Fruit fly (Drosophila melanogaster) whole organism, embryonic: ENCODE measurements around the gene UGP.

Experiments used
- ATbp ChIP-seq: fragments of 200-800 bp; sonication (Bioruptor generic); optimal IDR thresholded peaks from 2 replicates; lab custom pipeline; 2017; ENCODE audit warnings: missing biosample characterization, mild to moderate bottlenecking, missing genetic modification characterization, missing genetic modification reagents
- Ada2b ChIP-seq: fragments of 200-800 bp; sonication (Bioruptor generic); IDR thresholded peaks from 2 replicates; pipeline ENCODE4 v1.3.6; 2022; ENCODE audit warnings: missing biosample characterization, missing genetic modification characterization
- CG10462 ChIP-seq: fragments of 200-800 bp; sonication (Bioruptor generic); optimal IDR thresholded peaks from 2 replicates; lab custom pipeline; 2016; ENCODE audit warnings: missing biosample characterization, missing genetic modification characterization
- CG12155 ChIP-seq: fragments of 200-800 bp; sonication (Bioruptor generic); optimal IDR thresholded peaks from 3 replicates; lab custom pipeline; 2016; ENCODE audit warnings: missing biosample characterization, missing genetic modification characterization
- CG13894 ChIP-seq: fragments of 200-800 bp; sonication (Bioruptor generic); optimal IDR thresholded peaks from 3 replicates; lab custom pipeline; 2018; ENCODE audit warnings: missing biosample characterization, mild to moderate bottlenecking, missing genetic modification characterization, moderate library complexity
- CG14965 ChIP-seq: fragments of 200-800 bp; sonication (Bioruptor generic); optimal IDR thresholded peaks from 2 replicates; lab custom pipeline; 2016; ENCODE audit warnings: missing biosample characterization, missing genetic modification characterization, borderline replicate concordance
- CG15011 ChIP-seq: fragments of 200-800 bp; sonication (Bioruptor generic); optimal IDR thresholded peaks from 3 replicates; lab custom pipeline; 2018; ENCODE audit warnings: missing biosample characterization, mild to moderate bottlenecking, missing genetic modification characterization
- CG15601 ChIP-seq: fragments of 200-800 bp; sonication (Bioruptor generic); optimal IDR thresholded peaks from 3 replicates; lab custom pipeline; 2019; ENCODE audit warnings: missing biosample characterization, mild to moderate bottlenecking, missing genetic modification characterization, moderate library complexity
- CG16815 ChIP-seq: fragments of 200-800 bp; sonication (Bioruptor generic); optimal IDR thresholded peaks from 3 replicates; lab custom pipeline; 2017; ENCODE audit warnings: missing biosample characterization, mild to moderate bottlenecking, missing genetic modification characterization
- CG17385 ChIP-seq: fragments of 200-800 bp; sonication (Bioruptor generic); optimal IDR thresholded peaks from 3 replicates; lab custom pipeline; 2018; ENCODE audit warnings: missing biosample characterization, mild to moderate bottlenecking, missing genetic modification characterization
- CG17829 ChIP-seq: fragments of 200-800 bp; optimal IDR thresholded peaks from 2 replicates; lab custom pipeline; 2019; ENCODE audit warnings: missing biosample characterization, mild to moderate bottlenecking, missing genetic modification characterization, moderate library complexity
- CG31441 ChIP-seq: fragments of 200-800 bp; sonication (Bioruptor generic); IDR thresholded peaks from 2 replicates; pipeline ENCODE4 v1.3.6; 2022; ENCODE audit warnings: missing biosample characterization, missing genetic modification characterization
- CG43689 ChIP-seq: fragments of 200-800 bp; sonication (Bioruptor generic); IDR thresholded peaks from 2 replicates; pipeline ENCODE4 v1.3.6; 2022; ENCODE audit warnings: missing biosample characterization, missing genetic modification characterization
- CG6765 ChIP-seq: fragments of 200-800 bp; sonication (Bioruptor generic); optimal IDR thresholded peaks from 3 replicates; lab custom pipeline; 2017; ENCODE audit warnings: missing biosample characterization, mild to moderate bottlenecking, missing genetic modification characterization
- CG8478 ChIP-seq: fragments of >200 bp; optimal IDR thresholded peaks from 2 replicates; lab custom pipeline; 2018
- CG8924 ChIP-seq: fragments of 200-800 bp; optimal IDR thresholded peaks from 3 replicates; lab custom pipeline; 2019; ENCODE audit warnings: missing biosample characterization, mild to moderate bottlenecking, missing genetic modification characterization, moderate library complexity
- CG8944 ChIP-seq: fragments of 200-800 bp; sonication (Bioruptor generic); optimal IDR thresholded peaks from 3 replicates; lab custom pipeline; 2016; ENCODE audit warnings: missing biosample characterization, missing genetic modification characterization
- CG9437 ChIP-seq: fragments of 200-800 bp; sonication (Bioruptor generic); optimal IDR thresholded peaks from 2 replicates; lab custom pipeline; 2018; ENCODE audit warnings: missing biosample characterization, mild to moderate bottlenecking, missing genetic modification characterization
- CHES-1-like ChIP-seq: fragments of 200-800 bp; sonication (Bioruptor generic); optimal IDR thresholded peaks from 2 replicates; lab custom pipeline; 2016; ENCODE audit warnings: missing biosample characterization, missing genetic modification characterization
- Dfd ChIP-seq, 2 experiments: fragments of >200 bp; optimal IDR thresholded peaks; 2 replicates each; lab custom pipeline; 2017; ENCODE audit warnings: missing biosample characterization in 2 of 2, missing genetic modification characterization in 2 of 2
- Ets65A ChIP-seq: fragments of 200-800 bp; sonication (Bioruptor generic); peaks from one replicate; lab custom pipeline; 2016; ENCODE audit warnings: missing biosample characterization, missing genetic modification characterization
- Fer1 ChIP-seq: fragments of 200-800 bp; sonication (Bioruptor generic); optimal IDR thresholded peaks from 2 replicates; lab custom pipeline; 2017; ENCODE audit warnings: missing biosample characterization, mild to moderate bottlenecking, missing genetic modification characterization
- HLH3B ChIP-seq: fragments of 200-800 bp; sonication (Bioruptor generic); IDR thresholded peaks from 2 replicates; pipeline ENCODE4 v1.3.6; 2022; ENCODE audit warnings: missing biosample characterization, missing genetic modification characterization
- HLH54F ChIP-seq: fragments of 200-800 bp; sonication (Bioruptor generic); optimal IDR thresholded peaks from 3 replicates; lab custom pipeline; 2016; ENCODE audit warnings: missing biosample characterization, missing genetic modification characterization
- HmgZ ChIP-seq: fragments of 200-800 bp; sonication (Bioruptor generic); optimal IDR thresholded peaks from 2 replicates; lab custom pipeline; 2018; ENCODE audit warnings: missing biosample characterization, mild to moderate bottlenecking, missing genetic modification characterization
- Hr51 ChIP-seq, 2 experiments: fragments of 200-800 bp; sonication (Bioruptor generic); optimal IDR thresholded peaks; 2 replicates in 1 of 2; 3 replicates in 1 of 2; lab custom pipeline; 2016 to 2018; ENCODE audit warnings: missing biosample characterization in 2 of 2, missing genetic modification characterization in 2 of 2, mild to moderate bottlenecking in 1 of 2, moderate library complexity in 1 of 2
- MBD-R2 ChIP-seq: fragments of 200-800 bp; sonication (Bioruptor generic); IDR thresholded peaks from 2 replicates; pipeline ENCODE4 v1.3.6; 2022; ENCODE audit warnings: missing biosample characterization, missing genetic modification characterization
- MESR4 ChIP-seq: fragments of 200-800 bp; sonication (Bioruptor generic); optimal IDR thresholded peaks from 2 replicates; lab custom pipeline; 2018; ENCODE audit warnings: missing biosample characterization, mild to moderate bottlenecking, missing genetic modification characterization, moderate library complexity
- Mes4 ChIP-seq: fragments of 200-800 bp; sonication (Bioruptor generic); optimal IDR thresholded peaks from 2 replicates; lab custom pipeline; 2016; ENCODE audit warnings: missing biosample characterization, missing genetic modification characterization
- Myb ChIP-seq: fragments of 200-800 bp; sonication (Bioruptor generic); optimal IDR thresholded peaks from 2 replicates; lab custom pipeline; 2016; ENCODE audit warnings: missing biosample characterization, missing genetic modification characterization
- NfI ChIP-seq: fragments of 200-800 bp; sonication (Bioruptor generic); optimal IDR thresholded peaks from 3 replicates; lab custom pipeline; 2018; ENCODE audit warnings: missing biosample characterization, mild to moderate bottlenecking, missing genetic modification characterization, moderate library complexity
- Pdp1 ChIP-seq, 2 experiments: fragments of 200-800 bp; sonication (Bioruptor generic); optimal IDR thresholded peaks; 3 replicates each; lab custom pipeline; 2016; ENCODE audit warnings: missing biosample characterization in 2 of 2, missing genetic modification characterization in 2 of 2, mild to moderate bottlenecking in 1 of 2, moderate library complexity in 1 of 2
- Spps ChIP-seq: fragments of 200-800 bp; sonication (Bioruptor generic); optimal IDR thresholded peaks from 2 replicates; lab custom pipeline; 2018; ENCODE audit warnings: missing biosample characterization, mild to moderate bottlenecking, missing genetic modification characterization
- Xbp1 ChIP-seq: fragments of 200-800 bp; sonication (Bioruptor generic); optimal IDR thresholded peaks from 3 replicates; lab custom pipeline; 2016; ENCODE audit warnings: missing biosample characterization, mild to moderate bottlenecking, missing genetic modification characterization
- az2 ChIP-seq: fragments of 200-800 bp; sonication (Bioruptor generic); optimal IDR thresholded peaks from 3 replicates; lab custom pipeline; 2016; ENCODE audit warnings: missing biosample characterization, missing genetic modification characterization
- corto ChIP-seq: fragments of 200-800 bp; sonication (Bioruptor generic); optimal IDR thresholded peaks from 2 replicates; lab custom pipeline; 2016; ENCODE audit warnings: missing biosample characterization, mild to moderate bottlenecking, missing genetic modification characterization, moderate library complexity
- danr ChIP-seq: fragments of 200-800 bp; sonication (Bioruptor generic); IDR thresholded peaks from 2 replicates; pipeline ENCODE4 v1.3.6; 2022; ENCODE audit warnings: missing biosample characterization, missing genetic modification characterization
- dati ChIP-seq: fragments of 200-800 bp; sonication (Bioruptor generic); IDR thresholded peaks from 2 replicates; pipeline ENCODE4 v1.3.6; 2022; ENCODE audit warnings: missing biosample characterization, missing genetic modification characterization
- eve ChIP-seq, 2 experiments: fragments of >200 bp; optimal IDR thresholded peaks; 2 replicates each; lab custom pipeline; 2017; ENCODE audit warnings: missing biosample characterization in 2 of 2, missing genetic modification characterization in 2 of 2
- her ChIP-seq: fragments of 200-800 bp; sonication (Bioruptor generic); optimal IDR thresholded peaks from 2 replicates; lab custom pipeline; 2016; ENCODE audit warnings: missing biosample characterization, missing genetic modification characterization
- hkb ChIP-seq, 2 experiments: fragments of 200-800 bp in 1 of 2; fragments of >200 bp in 1 of 2; sonication (Bioruptor generic) in 1 of 2; IDR thresholded peaks in 1 of 2; optimal IDR thresholded peaks in 1 of 2; 2 replicates each; pipeline versions ENCODE4 v1.3.6 to Lab custom; 2017 to 2022; ENCODE audit warnings: missing biosample characterization in 1 of 2, missing genetic modification characterization in 1 of 2
- hth ChIP-seq: fragments of >200 bp; optimal IDR thresholded peaks from 2 replicates; lab custom pipeline; 2017; ENCODE audit warnings: inconsistent platforms
- insv ChIP-seq, 2 experiments: fragments of 200-800 bp; sonication (Bioruptor generic); optimal IDR thresholded peaks; 3 replicates each; lab custom pipeline; 2016 to 2018; ENCODE audit warnings: missing biosample characterization in 2 of 2, missing genetic modification characterization in 2 of 2
- ken ChIP-seq: fragments of 200-800 bp; sonication (Bioruptor generic); IDR thresholded peaks from 3 replicates; pipeline ENCODE4 v1.3.6; 2022; ENCODE audit warnings: missing biosample characterization, missing genetic modification characterization
- lbe ChIP-seq: fragments of 200-800 bp; sonication (Bioruptor generic); optimal IDR thresholded peaks from 2 replicates; lab custom pipeline; 2016; ENCODE audit warnings: missing biosample characterization, mild to moderate bottlenecking, missing genetic modification characterization
- prd ChIP-seq, 3 experiments: fragments of >200 bp in 2 of 3; fragments of 200-800 bp in 1 of 3; sonication (Bioruptor generic) in 1 of 3; optimal IDR thresholded peaks in 2 of 3; IDR thresholded peaks in 1 of 3; 2 replicates in 2 of 3; 3 replicates in 1 of 3; pipeline versions ENCODE4 v1.3.6 to Lab custom; 2017 to 2022; ENCODE audit warnings: missing biosample characterization in 1 of 3, missing genetic modification characterization in 1 of 3
- sens-2 ChIP-seq: fragments of 200-800 bp; sonication (Bioruptor generic); IDR thresholded peaks from 2 replicates; pipeline ENCODE4 v1.3.6; 2022; ENCODE audit warnings: missing biosample characterization, missing genetic modification characterization
- slbo ChIP-seq: fragments of 200-800 bp; sonication (Bioruptor generic); IDR thresholded peaks from 2 replicates; pipeline ENCODE4 v1.3.6; 2022; ENCODE audit warnings: missing biosample characterization, missing genetic modification characterization
- sqz ChIP-seq: fragments of 200-800 bp; sonication (Bioruptor generic); optimal IDR thresholded peaks from 3 replicates; lab custom pipeline; 2018; ENCODE audit warnings: missing biosample characterization, mild to moderate bottlenecking, missing genetic modification characterization
- trh ChIP-seq: fragments of 200-800 bp; sonication (Bioruptor generic); optimal IDR thresholded peaks from 2 replicates; lab custom pipeline; 2016; ENCODE audit warnings: missing biosample characterization, missing genetic modification characterization
- zf30C ChIP-seq: fragments of 200-800 bp; sonication (Bioruptor generic); optimal IDR thresholded peaks from 3 replicates; lab custom pipeline; 2018; ENCODE audit warnings: missing biosample characterization, mild to moderate bottlenecking, missing genetic modification characterization

The UGP gene

dm6 chr3L:9370907-9371365 lies 12.2 kb upstream of the UGP start, which contains the start of gene Fdx1 (continued):
- no peak for TF ChIP-seq hkb (optimal IDR thresholded peaks at IDR 0.05; lab: Kevin White, UChicago)
- peak; percentile 63; the same call in 1 of the 2 replicates for TF ChIP-seq hkb (GFP tag; IDR thresholded peaks at IDR 0.05; lab: Robert Waterston, UW)
- TF ChIP-seq Ets65A, result no peak
- peak; percentile 52 for TF ChIP-seq CG31441
- no peak for TF ChIP-seq HLH54F (GFP tag; lab: Kevin White, UChicago)
- no peak for TF ChIP-seq CG8478 (lab: Kevin White, UChicago)
- TF ChIP-seq Fer1 (GFP tag; lab: Kevin White, UChicago), result peak; percentile 38
- TF ChIP-seq CG17385, result peak; percentile 28
- TF ChIP-seq CG17829, result peak; percentile 21
- peak; percentile 12 for TF ChIP-seq MESR4 (GFP tag; lab: Kevin White, UChicago)
- TF ChIP-seq eve (GFP tag; optimal IDR thresholded peaks at IDR 0.05; lab: Kevin White, UChicago), result no peak
- TF ChIP-seq CG16815 (GFP tag; lab: Kevin White, UChicago), result no peak
- TF ChIP-seq Spps (tag; lab: Kevin White, UChicago), result peak; percentile 5
- TF ChIP-seq dati (GFP tag; lab: Robert Waterston, UW), result no peak
- no peak for TF ChIP-seq ATbp (GFP tag; lab: Kevin White, UChicago)
- TF ChIP-seq slbo (GFP tag; lab: Robert Waterston, UW), result peak; percentile 74
- no peak for TF ChIP-seq corto (GFP tag; lab: Kevin White, UChicago)
- TF ChIP-seq prd (optimal IDR thresholded peaks at IDR 0.05; lab: Kevin White, UChicago), result no peak
- 0 out of 3 replicates have a peak, but pooled peaks have one; percentile 33 for TF ChIP-seq prd (GFP tag; IDR thresholded peaks at IDR 0.05; lab: Robert Waterston, UW)
- TF ChIP-seq CG12155 (GFP tag; lab: Kevin White, UChicago), result peak; percentile 33
- TF ChIP-seq CG14965, result no peak
- no peak for TF ChIP-seq CG8944 (GFP tag; lab: Kevin White, UChicago)
- no peak for TF ChIP-seq Myb (GFP tag; lab: Kevin White, UChicago)
- peak; percentile 34 for TF ChIP-seq Xbp1
- no peak for TF ChIP-seq insv (GFP tag; optimal IDR thresholded peaks at IDR 0.05; lab: Kevin White, UChicago)
- TF ChIP-seq sens-2, result no peak
- peak; percentile 33 for TF ChIP-seq CG13894
- TF ChIP-seq MBD-R2 (GFP tag; lab: Robert Waterston, UW), result peak; percentile 70
- TF ChIP-seq CG10462 (GFP tag; lab: Kevin White, UChicago), result no peak
- TF ChIP-seq hth (lab: Kevin White, UChicago), result no peak
- no peak for TF ChIP-seq CG43689 (GFP tag; lab: Robert Waterston, UW)
- no peak for TF ChIP-seq danr (GFP tag; lab: Robert Waterston, UW)
- TF ChIP-seq sqz (GFP tag; lab: Kevin White, UChicago), result peak; percentile 80
- no peak for TF ChIP-seq Mes4
- TF ChIP-seq her (GFP tag; lab: Kevin White, UChicago), result no peak
- TF ChIP-seq Hr51 (GFP tag; optimal IDR thresholded peaks at IDR 0.05; lab: Kevin White, UChicago), result peak in 1 of 2 experiments; percentile 51
- peak; percentile 49 for TF ChIP-seq HmgZ
- peak; percentile 54 for TF ChIP-seq CG15601 (tag; lab: Kevin White, UChicago)
- TF ChIP-seq Dfd (GFP tag; optimal IDR thresholded peaks at IDR 0.05; lab: Kevin White, UChicago), result no peak
- no peak for TF ChIP-seq CHES-1-like (GFP tag; lab: Kevin White, UChicago)
- TF ChIP-seq Pdp1 (GFP tag; optimal IDR thresholded peaks at IDR 0.05; lab: Kevin White, UChicago), result peak in 1 of 2 experiments; percentile 59
- peak; percentile 43 for TF ChIP-seq lbe
- TF ChIP-seq az2 (GFP tag; lab: Kevin White, UChicago), result peak; percentile 35
- TF ChIP-seq trh (GFP tag; lab: Kevin White, UChicago), result no peak
- no peak for TF ChIP-seq CG15011
- TF ChIP-seq zf30C, result no peak
- peak; percentile 38; the same call in 1 of the 2 replicates for TF ChIP-seq HLH3B (GFP tag; lab: Robert Waterston, UW)
- no peak for TF ChIP-seq ken (GFP tag; lab: Robert Waterston, UW)
- TF ChIP-seq Ada2b (GFP tag; lab: Robert Waterston, UW), result peak; percentile 56
- TF ChIP-seq CG9437 (GFP tag; lab: Kevin White, UChicago), result peak; percentile 10
- peak; percentile 28 for TF ChIP-seq NfI (GFP tag; lab: Kevin White, UChicago)
- no peak for TF ChIP-seq CG6765 (GFP tag; lab: Kevin White, UChicago)
- no peak for TF ChIP-seq CG8924 (tag; lab: Kevin White, UChicago)
